Fruit fly (Drosophila melanogaster) whole organism, embryonic: ENCODE measurements around the gene Tlk.

Experiments
- ATbp ChIP-seq: fragments of 200-800 bp; sonication (Bioruptor generic); optimal IDR thresholded peaks from 2 replicates; lab custom pipeline; 2017; ENCODE audit warnings: missing biosample characterization, mild to moderate bottlenecking, missing genetic modification characterization, missing genetic modification reagents
- CG10979 ChIP-seq: fragments of 200-800 bp; sonication (Bioruptor generic); optimal IDR thresholded peaks from 2 replicates; lab custom pipeline; 2018; ENCODE audit warnings: missing biosample characterization, mild to moderate bottlenecking, missing genetic modification characterization, moderate library complexity
- CG11456 ChIP-seq: fragments of 200-800 bp; sonication (Bioruptor generic); IDR thresholded peaks from 3 replicates; pipeline ENCODE4 v1.3.6; 2022; ENCODE audit warnings: missing biosample characterization, missing genetic modification characterization
- CG12155 ChIP-seq: fragments of 200-800 bp; sonication (Bioruptor generic); optimal IDR thresholded peaks from 3 replicates; lab custom pipeline; 2016; ENCODE audit warnings: missing biosample characterization, missing genetic modification characterization
- CG12659 ChIP-seq: fragments of 200-800 bp; sonication (Bioruptor generic); optimal IDR thresholded peaks from 3 replicates; lab custom pipeline; 2017; ENCODE audit warnings: mild to moderate bottlenecking, missing biosample characterization, missing genetic modification reagents, missing genetic modification characterization
- CG12769 ChIP-seq: fragments of 200-800 bp; sonication (Bioruptor generic); optimal IDR thresholded peaks from 2 replicates; lab custom pipeline; 2019; ENCODE audit warnings: missing biosample characterization, mild to moderate bottlenecking, missing genetic modification characterization, moderate library complexity
- CG1529 ChIP-seq: fragments of 200-800 bp; sonication (Bioruptor generic); optimal IDR thresholded peaks from 3 replicates; lab custom pipeline; 2018; ENCODE audit warnings: missing biosample characterization, missing genetic modification characterization
- CG15601 ChIP-seq: fragments of 200-800 bp; sonication (Bioruptor generic); optimal IDR thresholded peaks from 3 replicates; lab custom pipeline; 2019; ENCODE audit warnings: missing biosample characterization, mild to moderate bottlenecking, missing genetic modification characterization, moderate library complexity
- CG1603 ChIP-seq: fragments of 200-800 bp; sonication (Bioruptor generic); optimal IDR thresholded peaks from 2 replicates; lab custom pipeline; 2019; ENCODE audit warnings: missing biosample characterization, mild to moderate bottlenecking, missing genetic modification characterization, moderate library complexity
- CG17385 ChIP-seq: fragments of 200-800 bp; sonication (Bioruptor generic); optimal IDR thresholded peaks from 3 replicates; lab custom pipeline; 2018; ENCODE audit warnings: missing biosample characterization, mild to moderate bottlenecking, missing genetic modification characterization
- CG18476 ChIP-seq: fragments of 200-800 bp; sonication (Bioruptor generic); optimal IDR thresholded peaks from 2 replicates; lab custom pipeline; 2016; ENCODE audit warnings: missing biosample characterization, mild to moderate bottlenecking, missing genetic modification characterization
- CG2199 ChIP-seq: fragments of 200-800 bp; sonication (Bioruptor generic); IDR thresholded peaks from 3 replicates; pipeline ENCODE4 v1.3.6; 2022; ENCODE audit warnings: missing biosample characterization, missing genetic modification characterization
- CG2712 ChIP-seq: fragments of 200-800 bp; optimal IDR thresholded peaks from 3 replicates; lab custom pipeline; 2019; ENCODE audit warnings: missing biosample characterization, mild to moderate bottlenecking, missing genetic modification characterization, moderate library complexity
- CG31441 ChIP-seq: fragments of 200-800 bp; sonication (Bioruptor generic); IDR thresholded peaks from 2 replicates; pipeline ENCODE4 v1.3.6; 2022; ENCODE audit warnings: missing biosample characterization, missing genetic modification characterization
- CG3163 ChIP-seq: fragments of 200-800 bp; sonication (Bioruptor generic); optimal IDR thresholded peaks from 3 replicates; lab custom pipeline; 2016; ENCODE audit warnings: missing biosample characterization, missing genetic modification characterization
- CG32532 ChIP-seq: fragments of 200-800 bp; sonication (Bioruptor generic); IDR thresholded peaks from 2 replicates; pipeline ENCODE4 v1.3.6; 2022; ENCODE audit warnings: missing biosample characterization, missing genetic modification characterization
- CG33213 ChIP-seq: fragments of 200-800 bp; sonication (Bioruptor generic); optimal IDR thresholded peaks from 3 replicates; lab custom pipeline; 2016; ENCODE audit warnings: missing biosample characterization, missing genetic modification characterization
- CG4424 ChIP-seq: fragments of 200-800 bp; sonication (Bioruptor generic); optimal IDR thresholded peaks from 3 replicates; lab custom pipeline; 2016; ENCODE audit warnings: missing biosample characterization, missing genetic modification characterization
- CG4730 ChIP-seq: fragments of 200-800 bp; sonication (Bioruptor generic); IDR thresholded peaks from 2 replicates; pipeline ENCODE4 v1.3.6; 2022; ENCODE audit warnings: missing biosample characterization, missing genetic modification characterization
- CG7839 ChIP-seq: fragments of 200-800 bp; sonication (Bioruptor generic); optimal IDR thresholded peaks from 3 replicates; lab custom pipeline; 2018; ENCODE audit warnings: missing biosample characterization, mild to moderate bottlenecking, missing genetic modification characterization, moderate library complexity
- CG8290 ChIP-seq, 3 experiments: fragments of 200-800 bp; sonication (Bioruptor generic); optimal IDR thresholded peaks; 2 replicates each; lab custom pipeline; 2016 to 2019; ENCODE audit warnings: missing biosample characterization in 3 of 3, missing genetic modification characterization in 3 of 3, mild to moderate bottlenecking in 2 of 3, moderate library complexity in 1 of 3
- CG8924 ChIP-seq: fragments of 200-800 bp; optimal IDR thresholded peaks from 3 replicates; lab custom pipeline; 2019; ENCODE audit warnings: missing biosample characterization, mild to moderate bottlenecking, missing genetic modification characterization, moderate library complexity
- CG9437 ChIP-seq: fragments of 200-800 bp; sonication (Bioruptor generic); optimal IDR thresholded peaks from 2 replicates; lab custom pipeline; 2018; ENCODE audit warnings: missing biosample characterization, mild to moderate bottlenecking, missing genetic modification characterization
- CHES-1-like ChIP-seq: fragments of 200-800 bp; sonication (Bioruptor generic); optimal IDR thresholded peaks from 2 replicates; lab custom pipeline; 2016; ENCODE audit warnings: missing biosample characterization, missing genetic modification characterization
- Camta ChIP-seq: fragments of 200-800 bp; sonication (Bioruptor generic); optimal IDR thresholded peaks from 2 replicates; lab custom pipeline; 2016; ENCODE audit warnings: missing biosample characterization, missing genetic modification characterization
- D19B ChIP-seq: fragments of 200-800 bp; sonication (Bioruptor generic); optimal IDR thresholded peaks from 2 replicates; lab custom pipeline; 2017; ENCODE audit warnings: missing biosample characterization, mild to moderate bottlenecking, missing genetic modification characterization
- Dbx ChIP-seq: fragments of 200-800 bp; sonication (Bioruptor generic); IDR thresholded peaks from 3 replicates; pipeline ENCODE4 v1.3.6; 2022; ENCODE audit warnings: missing biosample characterization, missing genetic modification characterization
- Elba2 ChIP-seq: fragments of 200-800 bp; sonication (Bioruptor generic); optimal IDR thresholded peaks from 3 replicates; lab custom pipeline; 2016; ENCODE audit warnings: missing biosample characterization, missing genetic modification characterization
- HLH3B ChIP-seq: fragments of 200-800 bp; sonication (Bioruptor generic); IDR thresholded peaks from 2 replicates; pipeline ENCODE4 v1.3.6; 2022; ENCODE audit warnings: missing biosample characterization, missing genetic modification characterization
- HLH54F ChIP-seq: fragments of 200-800 bp; sonication (Bioruptor generic); optimal IDR thresholded peaks from 3 replicates; lab custom pipeline; 2016; ENCODE audit warnings: missing biosample characterization, missing genetic modification characterization
- Kr ChIP-seq: fragments of 200-800 bp; sonication (Bioruptor generic); optimal IDR thresholded peaks from 2 replicates; lab custom pipeline; 2017; ENCODE audit warnings: missing biosample characterization, mild to moderate bottlenecking, missing genetic modification characterization
- Med ChIP-seq: fragments of 200-800 bp; sonication (Bioruptor generic); peaks from one replicate; lab custom pipeline; 2016; ENCODE audit warnings: missing biosample characterization, missing genetic modification characterization, mild to moderate bottlenecking, inconsistent platforms, moderate library complexity
- NC2β ChIP-seq: fragments of 200-800 bp; sonication (Bioruptor generic); optimal IDR thresholded peaks from 2 replicates; lab custom pipeline; 2016; ENCODE audit warnings: missing biosample characterization, missing genetic modification characterization
- Xbp1 ChIP-seq: fragments of 200-800 bp; sonication (Bioruptor generic); optimal IDR thresholded peaks from 3 replicates; lab custom pipeline; 2016; ENCODE audit warnings: missing biosample characterization, mild to moderate bottlenecking, missing genetic modification characterization
- bab2 ChIP-seq: fragments of 200-800 bp; sonication (Bioruptor generic); optimal IDR thresholded peaks from 2 replicates; lab custom pipeline; 2016; ENCODE audit warnings: missing biosample characterization, missing genetic modification characterization
- bcd ChIP-seq: fragments of 200-800 bp; sonication (Bioruptor generic); optimal IDR thresholded peaks from 2 replicates; lab custom pipeline; 2017; ENCODE audit warnings: missing biosample characterization, mild to moderate bottlenecking, missing genetic modification characterization
- cg ChIP-seq: fragments of 200-800 bp; sonication (Bioruptor generic); optimal IDR thresholded peaks from 3 replicates; lab custom pipeline; 2019; ENCODE audit warnings: missing biosample characterization, mild to moderate bottlenecking, missing genetic modification characterization, moderate library complexity
- croc ChIP-seq: fragments of 200-800 bp; sonication (Bioruptor generic); conservative IDR thresholded peaks from 3 replicates; pipeline ENCODE4 v1.3.6; 2022; ENCODE audit warnings: missing biosample characterization, missing genetic modification characterization
- dmrt99B ChIP-seq: fragments of 200-800 bp; sonication (Bioruptor generic); optimal IDR thresholded peaks from 2 replicates; lab custom pipeline; 2018; ENCODE audit warnings: missing biosample characterization, mild to moderate bottlenecking, missing genetic modification characterization, moderate library complexity
- en ChIP-seq: fragments of 200-800 bp; sonication (Bioruptor generic); optimal IDR thresholded peaks from 2 replicates; lab custom pipeline; 2016; ENCODE audit warnings: missing biosample characterization, missing genetic modification characterization
- esg ChIP-seq: fragments of 200-800 bp; sonication (Bioruptor generic); conservative IDR thresholded peaks from 2 replicates; pipeline ENCODE4 v1.3.6; 2022; ENCODE audit warnings: missing biosample characterization, missing genetic modification characterization
- eve ChIP-seq, 2 experiments: fragments of >200 bp; optimal IDR thresholded peaks; 2 replicates each; lab custom pipeline; 2017; ENCODE audit warnings: missing biosample characterization in 2 of 2, missing genetic modification characterization in 2 of 2
- fru ChIP-seq: fragments of >200 bp; optimal IDR thresholded peaks from 2 replicates; lab custom pipeline; 2017
- grau ChIP-seq: fragments of 200-800 bp; optimal IDR thresholded peaks from 3 replicates; lab custom pipeline; 2019; ENCODE audit warnings: missing biosample characterization, mild to moderate bottlenecking, missing genetic modification characterization, moderate library complexity
- gsb ChIP-seq: fragments of 200-800 bp; sonication (Bioruptor generic); IDR thresholded peaks from 2 replicates; pipeline ENCODE4 v1.3.6; 2022; ENCODE audit warnings: missing biosample characterization, missing genetic modification characterization
- lab ChIP-seq: fragments of 200-800 bp; sonication (Bioruptor generic); optimal IDR thresholded peaks from 3 replicates; lab custom pipeline; 2017; ENCODE audit warnings: missing biosample characterization, missing genetic modification characterization, mild to moderate bottlenecking, moderate library complexity, missing genetic modification reagents
- lmd ChIP-seq: fragments of 200-800 bp; sonication (Bioruptor generic); IDR thresholded peaks from 2 replicates; pipeline ENCODE4 v1.3.6; 2022; ENCODE audit warnings: missing biosample characterization, missing genetic modification characterization
- phol ChIP-seq: fragments of 200-800 bp; sonication (Bioruptor generic); optimal IDR thresholded peaks from 3 replicates; lab custom pipeline; 2018; ENCODE audit warnings: missing biosample characterization, mild to moderate bottlenecking, missing genetic modification characterization, moderate library complexity
- prd ChIP-seq, 3 experiments: fragments of >200 bp in 2 of 3; fragments of 200-800 bp in 1 of 3; sonication (Bioruptor generic) in 1 of 3; optimal IDR thresholded peaks in 2 of 3; IDR thresholded peaks in 1 of 3; 2 replicates in 2 of 3; 3 replicates in 1 of 3; pipeline versions ENCODE4 v1.3.6 to Lab custom; 2017 to 2022; ENCODE audit warnings: missing biosample characterization in 1 of 3, missing genetic modification characterization in 1 of 3

Tlk gene

DNA sequence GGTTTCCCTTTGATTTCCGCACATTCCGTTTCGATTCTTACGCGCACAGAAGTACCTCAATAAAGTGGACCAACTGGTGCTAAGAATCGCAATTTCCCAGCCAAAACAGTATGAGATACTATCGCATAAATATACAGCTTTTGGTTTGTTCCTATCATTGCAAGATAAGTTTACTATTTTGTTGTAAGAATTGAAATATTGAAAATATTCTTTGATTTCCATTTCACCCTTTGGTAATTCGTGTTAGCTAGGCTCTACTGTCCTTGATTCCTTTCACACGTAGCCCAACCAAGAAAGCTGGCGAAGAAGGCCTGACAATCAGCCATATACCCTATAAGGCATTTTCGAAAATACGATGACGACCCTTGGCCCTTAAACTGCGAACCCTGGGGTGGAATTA, 29.2 kb upstream of the Tlk start (continued):
- TF ChIP-seq CG33213 (GFP tag; lab: Kevin White, UChicago) (peak; percentile 11), CG11456 (GFP tag; lab: Robert Waterston, UW) (no peak), lmd (GFP tag; lab: Robert Waterston, UW) (0 out of 2 replicates have a peak, but pooled peaks have one; percentile 30), HLH54F (peak; percentile 20), ATbp (GFP tag; lab: Kevin White, UChicago) (peak; percentile 23), Dbx (0 out of 3 replicates have a peak, but pooled peaks have one; percentile 10), NC2β (peak; percentile 15), gsb (GFP tag; lab: Robert Waterston, UW) (no peak), CG15601 (peak; percentile 54), CG10979 (tag; lab: Kevin White, UChicago) (peak; percentile 59), croc (no peak; the same call in 2 of the 3 replicates), CG2712 (peak; percentile 65), CG8924 (tag; lab: Kevin White, UChicago) (peak; percentile 34), Med (peak; percentile 87), CG1529 (GFP tag; lab: Kevin White, UChicago) (no peak), CG3163 (GFP tag; lab: Kevin White, UChicago) (peak; percentile 32), CG18476 (GFP tag; lab: Kevin White, UChicago) (peak; percentile 3), eve (GFP tag; optimal IDR thresholded peaks at IDR 0.05; lab: Kevin White, UChicago) (peak in 1 of 2 experiments; percentile 82), CG12659 (GFP tag; lab: Kevin White, UChicago) (no peak), CHES-1-like (GFP tag; lab: Kevin White, UChicago) (peak; percentile 30), CG12155 (GFP tag; lab: Kevin White, UChicago) (peak; percentile 28), Kr (GFP tag; lab: Kevin White, UChicago) (peak; percentile 5), HLH3B (GFP tag; lab: Robert Waterston, UW) (peak; percentile 55), lab (GFP tag; lab: Kevin White, UChicago) (peak; percentile 67), bcd (GFP tag; lab: Kevin White, UChicago) (peak; percentile 18), grau (tag; lab: Kevin White, UChicago) (peak; percentile 98), CG4730 (peak; percentile 26; the same call in 1 of the 2 replicates), phol (peak; percentile 61), CG31441 (GFP tag; lab: Robert Waterston, UW) (peak; percentile 52; the same call in 1 of the 2 replicates), CG12769 (tag; lab: Kevin White, UChicago) (peak; percentile 51), Camta (GFP tag; lab: Kevin White, UChicago) (peak; percentile 10), CG1603 (peak; percentile 66), CG9437 (GFP tag; lab: Kevin White, UChicago) (peak; percentile 8), CG17385 (GFP tag; lab: Kevin White, UChicago) (peak; percentile 37), fru (lab: Kevin White, UChicago) (no peak), CG4424 (GFP tag; lab: Kevin White, UChicago) (peak; percentile 40), esg (0 out of 2 replicates have a peak, but pooled peaks have one; percentile 15), Elba2 (GFP tag; lab: Kevin White, UChicago) (no peak), prd (optimal IDR thresholded peaks at IDR 0.05; lab: Kevin White, UChicago) (no peak), prd (GFP tag; IDR thresholded peaks at IDR 0.05; lab: Robert Waterston, UW) (peak; percentile 62; the same call in 2 of the 3 replicates), bab2 (peak; percentile 22), CG2199 (GFP tag; lab: Robert Waterston, UW) (0 out of 3 replicates have a peak, but pooled peaks have one; percentile 14), D19B (GFP tag; lab: Kevin White, UChicago) (peak; percentile 30), Xbp1 (peak; percentile 43), dmrt99B (tag; lab: Kevin White, UChicago) (peak; percentile 65), CG32532 (GFP tag; lab: Robert Waterston, UW) (peak; percentile 19; the same call in 1 of the 2 replicates), cg (no peak), CG8290 (GFP tag; optimal IDR thresholded peaks at IDR 0.05; lab: Kevin White, UChicago) (no peak), CG8290 (tag; optimal IDR thresholded peaks at IDR 0.05; lab: Kevin White, UChicago) (peak in 1 of 2 experiments; percentile 58), en (no peak), CG7839 (peak; percentile 68)
